Fruit fly (Drosophila melanogaster) whole organism, embryonic: ENCODE data around the gene RpL8.

Experiments
- Aef1 ChIP-seq: fragments of 200-800 bp; sonication (Bioruptor generic); IDR thresholded peaks from 3 replicates; pipeline ENCODE4 v1.3.6; 2022; ENCODE audit warnings: missing biosample characterization, missing genetic modification characterization
- Blimp-1 ChIP-seq: fragments of 200-800 bp; sonication (Bioruptor generic); optimal IDR thresholded peaks from 3 replicates; lab custom pipeline; 2018; ENCODE audit warnings: missing biosample characterization, missing genetic modification characterization, mild to moderate bottlenecking, moderate library complexity, missing genetic modification reagents
- Bteb2 ChIP-seq: fragments of 200-800 bp; sonication (Bioruptor generic); optimal IDR thresholded peaks from 2 replicates; lab custom pipeline; 2016; ENCODE audit warnings: missing biosample characterization, missing genetic modification characterization
- CG10366 ChIP-seq: fragments of 200-800 bp; sonication (Bioruptor generic); IDR thresholded peaks from 2 replicates; pipeline ENCODE4 v1.3.6; 2022; ENCODE audit warnings: missing biosample characterization, missing genetic modification characterization
- CG10431 ChIP-seq: fragments of 200-800 bp; sonication (Bioruptor generic); optimal IDR thresholded peaks from 3 replicates; lab custom pipeline; 2018; ENCODE audit warnings: missing biosample characterization, mild to moderate bottlenecking, missing genetic modification characterization
- CG12942 ChIP-seq: fragments of 200-800 bp; sonication (Bioruptor generic); optimal IDR thresholded peaks from 3 replicates; lab custom pipeline; 2016; ENCODE audit warnings: missing biosample characterization, missing genetic modification characterization
- CG13894 ChIP-seq: fragments of 200-800 bp; sonication (Bioruptor generic); optimal IDR thresholded peaks from 3 replicates; lab custom pipeline; 2018; ENCODE audit warnings: missing biosample characterization, mild to moderate bottlenecking, missing genetic modification characterization, moderate library complexity
- CG14441 ChIP-seq: fragments of 200-800 bp; sonication (Bioruptor generic); IDR thresholded peaks from 2 replicates; pipeline ENCODE4 v1.3.6; 2022; ENCODE audit warnings: missing biosample characterization, missing genetic modification characterization
- CG14710 ChIP-seq: fragments of 200-800 bp; sonication (Bioruptor generic); optimal IDR thresholded peaks from 3 replicates; lab custom pipeline; 2019; ENCODE audit warnings: missing biosample characterization, mild to moderate bottlenecking, missing genetic modification characterization, moderate library complexity
- CG2120 ChIP-seq: fragments of 200-800 bp; sonication (Bioruptor generic); optimal IDR thresholded peaks from 3 replicates; lab custom pipeline; 2016; ENCODE audit warnings: missing biosample characterization, missing genetic modification characterization
- CG2199 ChIP-seq: fragments of 200-800 bp; sonication (Bioruptor generic); IDR thresholded peaks from 3 replicates; pipeline ENCODE4 v1.3.6; 2022; ENCODE audit warnings: missing biosample characterization, missing genetic modification characterization
- CG30020 ChIP-seq: fragments of 200-800 bp; optimal IDR thresholded peaks from 2 replicates; lab custom pipeline; 2019; ENCODE audit warnings: missing biosample characterization, mild to moderate bottlenecking, missing genetic modification characterization, moderate library complexity
- CG31388 ChIP-seq: fragments of 200-800 bp; sonication (Bioruptor generic); optimal IDR thresholded peaks from 2 replicates; lab custom pipeline; 2016; ENCODE audit warnings: missing biosample characterization, missing genetic modification characterization
- CG3163 ChIP-seq: fragments of 200-800 bp; sonication (Bioruptor generic); optimal IDR thresholded peaks from 3 replicates; lab custom pipeline; 2016; ENCODE audit warnings: missing biosample characterization, missing genetic modification characterization
- CG32532 ChIP-seq: fragments of 200-800 bp; sonication (Bioruptor generic); IDR thresholded peaks from 2 replicates; pipeline ENCODE4 v1.3.6; 2022; ENCODE audit warnings: missing biosample characterization, missing genetic modification characterization
- CG34224 ChIP-seq: fragments of 200-800 bp; sonication (Bioruptor generic); IDR thresholded peaks from 3 replicates; pipeline ENCODE4 v1.3.6; 2022; ENCODE audit warnings: missing biosample characterization, missing genetic modification characterization; ENCODE audit not compliant: partially characterized antibody
- CG5180 ChIP-seq: fragments of 200-800 bp; sonication (Bioruptor generic); optimal IDR thresholded peaks from 3 replicates; lab custom pipeline; 2017; ENCODE audit warnings: missing biosample characterization, missing genetic modification characterization, mild to moderate bottlenecking, moderate library complexity, missing genetic modification reagents
- CG6791 ChIP-seq: fragments of 200-800 bp; sonication (Bioruptor generic); IDR thresholded peaks from 3 replicates; pipeline ENCODE4 v1.3.6; 2022; ENCODE audit warnings: missing biosample characterization, missing genetic modification characterization; ENCODE audit not compliant: partially characterized antibody
- CG7786 ChIP-seq: fragments of 200-800 bp; sonication (Bioruptor generic); optimal IDR thresholded peaks from 2 replicates; lab custom pipeline; 2016; ENCODE audit warnings: missing biosample characterization, missing genetic modification characterization
- CG7963 ChIP-seq: fragments of 200-800 bp; sonication (Bioruptor generic); IDR thresholded peaks from 3 replicates; pipeline ENCODE4 v1.3.6; 2022; ENCODE audit warnings: missing biosample characterization, missing genetic modification characterization; ENCODE audit not compliant: partially characterized antibody
- CG8290 ChIP-seq, 3 experiments: fragments of 200-800 bp; sonication (Bioruptor generic); optimal IDR thresholded peaks; 2 replicates each; lab custom pipeline; 2016 to 2019; ENCODE audit warnings: missing biosample characterization in 3 of 3, missing genetic modification characterization in 3 of 3, mild to moderate bottlenecking in 2 of 3, moderate library complexity in 1 of 3
- CG8478 ChIP-seq: fragments of >200 bp; optimal IDR thresholded peaks from 2 replicates; lab custom pipeline; 2018
- CG9215 ChIP-seq: fragments of 200-800 bp; sonication (Bioruptor generic); IDR thresholded peaks from 2 replicates; pipeline ENCODE4 v1.3.6; 2022; ENCODE audit warnings: missing biosample characterization, missing genetic modification characterization
- ERR ChIP-seq: fragments of 200-800 bp; sonication (Bioruptor generic); optimal IDR thresholded peaks from 2 replicates; lab custom pipeline; 2016; ENCODE audit warnings: missing biosample characterization, missing genetic modification characterization
- Fer2 ChIP-seq: fragments of 200-800 bp; sonication (Bioruptor generic); optimal IDR thresholded peaks from 2 replicates; lab custom pipeline; 2018; ENCODE audit warnings: missing biosample characterization, mild to moderate bottlenecking, missing genetic modification characterization, moderate library complexity
- Fer3 ChIP-seq: fragments of 200-800 bp; sonication (Bioruptor generic); optimal IDR thresholded peaks from 2 replicates; lab custom pipeline; 2018; ENCODE audit warnings: missing biosample characterization, mild to moderate bottlenecking, missing genetic modification characterization, moderate library complexity
- Taf1 ChIP-seq: fragments of 200-800 bp; sonication (Bioruptor generic); IDR thresholded peaks from 2 replicates; pipeline ENCODE4 v1.3.6; 2022; ENCODE audit warnings: missing biosample characterization, missing genetic modification characterization
- Tbp ChIP-seq: fragments of >200 bp; optimal IDR thresholded peaks from 2 replicates; lab custom pipeline; 2018; ENCODE audit warnings: missing biosample characterization, missing genetic modification characterization
- ab ChIP-seq: fragments of 200-800 bp; sonication (Bioruptor generic); optimal IDR thresholded peaks from 2 replicates; lab custom pipeline; 2016; ENCODE audit warnings: missing biosample characterization, missing genetic modification characterization
- ara ChIP-seq: fragments of 200-800 bp; sonication (Bioruptor generic); IDR thresholded peaks from 2 replicates; pipeline ENCODE4 v1.3.6; 2022; ENCODE audit warnings: missing biosample characterization, missing genetic modification characterization
- ase ChIP-seq: fragments of 200-800 bp; sonication (Bioruptor generic); IDR thresholded peaks from 3 replicates; pipeline ENCODE4 v1.3.6; 2022; ENCODE audit warnings: missing biosample characterization, missing genetic modification characterization
- dmrt99B ChIP-seq: fragments of 200-800 bp; sonication (Bioruptor generic); optimal IDR thresholded peaks from 2 replicates; lab custom pipeline; 2018; ENCODE audit warnings: missing biosample characterization, mild to moderate bottlenecking, missing genetic modification characterization, moderate library complexity
- en ChIP-seq: fragments of 200-800 bp; sonication (Bioruptor generic); optimal IDR thresholded peaks from 2 replicates; lab custom pipeline; 2016; ENCODE audit warnings: missing biosample characterization, missing genetic modification characterization
- eve ChIP-seq, 2 experiments: fragments of >200 bp; optimal IDR thresholded peaks; 2 replicates each; lab custom pipeline; 2017; ENCODE audit warnings: missing biosample characterization in 2 of 2, missing genetic modification characterization in 2 of 2
- exex ChIP-seq: fragments of 200-800 bp; sonication (Bioruptor generic); optimal IDR thresholded peaks from 4 replicates; lab custom pipeline; 2018; ENCODE audit warnings: missing biosample characterization, mild to moderate bottlenecking, missing genetic modification characterization, moderate library complexity
- eyg ChIP-seq: fragments of 200-800 bp; sonication (Bioruptor generic); optimal IDR thresholded peaks from 3 replicates; lab custom pipeline; 2016; ENCODE audit warnings: missing biosample characterization, missing genetic modification characterization
- fd96Cb ChIP-seq: fragments of 200-800 bp; sonication (Bioruptor generic); optimal IDR thresholded peaks from 2 replicates; lab custom pipeline; 2018; ENCODE audit warnings: missing biosample characterization, mild to moderate bottlenecking, missing genetic modification characterization, moderate library complexity
- hkb ChIP-seq, 2 experiments: fragments of 200-800 bp in 1 of 2; fragments of >200 bp in 1 of 2; sonication (Bioruptor generic) in 1 of 2; IDR thresholded peaks in 1 of 2; optimal IDR thresholded peaks in 1 of 2; 2 replicates each; pipeline versions ENCODE4 v1.3.6 to Lab custom; 2017 to 2022; ENCODE audit warnings: missing biosample characterization in 1 of 2, missing genetic modification characterization in 1 of 2
- hth ChIP-seq: fragments of >200 bp; optimal IDR thresholded peaks from 2 replicates; lab custom pipeline; 2017; ENCODE audit warnings: inconsistent platforms
- pum ChIP-seq: fragments of 200-800 bp; sonication (Bioruptor generic); optimal IDR thresholded peaks from 2 replicates; lab custom pipeline; 2016; ENCODE audit warnings: missing biosample characterization, missing genetic modification characterization
- rib ChIP-seq: fragments of 200-800 bp; sonication (Bioruptor generic); IDR thresholded peaks from 2 replicates; pipeline ENCODE4 v1.3.6; 2022; ENCODE audit warnings: missing biosample characterization, missing genetic modification characterization
- slbo ChIP-seq: fragments of 200-800 bp; sonication (Bioruptor generic); IDR thresholded peaks from 2 replicates; pipeline ENCODE4 v1.3.6; 2022; ENCODE audit warnings: missing biosample characterization, missing genetic modification characterization
- ssp ChIP-seq: fragments of 200-800 bp; sonication (Bioruptor generic); IDR thresholded peaks from 2 replicates; pipeline ENCODE4 v1.3.6; 2022; ENCODE audit warnings: missing biosample characterization, missing genetic modification characterization
- tup ChIP-seq: fragments of 200-800 bp; sonication (Bioruptor generic); optimal IDR thresholded peaks from 2 replicates; lab custom pipeline; 2016; ENCODE audit warnings: missing biosample characterization, mild to moderate bottlenecking, missing genetic modification characterization, moderate library complexity
- unc-4 ChIP-seq: fragments of 200-800 bp; sonication (Bioruptor generic); IDR thresholded peaks from 2 replicates; pipeline ENCODE4 v1.3.6; 2022; ENCODE audit warnings: missing biosample characterization, missing genetic modification characterization; ENCODE audit not compliant: partially characterized antibody
- unpg ChIP-seq: fragments of 200-800 bp; sonication (Bioruptor generic); optimal IDR thresholded peaks from 3 replicates; lab custom pipeline; 2018; ENCODE audit warnings: missing biosample characterization, mild to moderate bottlenecking, missing genetic modification characterization, moderate library complexity
- wor ChIP-seq: fragments of 200-800 bp; sonication (Bioruptor generic); IDR thresholded peaks from 2 replicates; pipeline ENCODE4 v1.3.6; 2022; ENCODE audit warnings: missing biosample characterization, missing genetic modification characterization

RpL8 gene

DNA sequence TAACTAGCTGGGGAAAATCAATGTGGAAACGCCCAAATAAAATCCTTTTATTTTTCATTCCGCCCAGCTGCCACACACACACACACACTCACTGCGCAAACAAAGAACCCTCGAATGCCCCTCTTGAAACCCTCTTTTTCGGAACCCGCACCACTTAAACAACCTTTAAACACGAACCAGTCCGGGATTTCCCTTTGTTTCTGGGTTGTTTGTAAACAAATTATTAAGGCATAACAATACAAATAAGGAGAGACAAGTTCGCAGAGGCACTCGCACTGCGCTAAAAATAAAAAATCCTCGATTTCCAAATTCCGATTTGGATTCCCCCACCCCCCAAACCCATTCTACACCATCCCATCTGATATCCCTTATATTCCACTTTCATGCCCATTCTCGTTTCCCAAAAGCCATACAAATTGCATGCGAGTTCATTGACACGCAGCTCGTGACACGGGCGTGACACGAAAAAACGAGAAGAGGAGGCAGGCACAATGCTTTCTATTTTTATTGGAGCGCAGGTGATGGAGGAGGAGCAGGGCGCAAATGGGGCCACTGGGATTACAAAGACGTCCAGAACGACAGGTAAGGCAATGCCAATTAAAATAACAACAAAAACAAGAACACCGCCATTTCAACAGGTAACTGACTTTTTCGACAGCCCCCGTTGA lies 7.6 kb upstream of the RpL8 start (continued):
- TF ChIP-seq CG9215 (GFP tag; lab: Robert Waterston, UW) (no peak), en (GFP tag; lab: Kevin White, UChicago) (no peak), Bteb2 (GFP tag; lab: Kevin White, UChicago) (no peak), CG5180 (GFP tag; lab: Kevin White, UChicago) (no peak), rib (GFP tag; lab: Robert Waterston, UW) (no peak)
- TF ChIP-seq, all 482 proteins: peak for 34

DNA sequence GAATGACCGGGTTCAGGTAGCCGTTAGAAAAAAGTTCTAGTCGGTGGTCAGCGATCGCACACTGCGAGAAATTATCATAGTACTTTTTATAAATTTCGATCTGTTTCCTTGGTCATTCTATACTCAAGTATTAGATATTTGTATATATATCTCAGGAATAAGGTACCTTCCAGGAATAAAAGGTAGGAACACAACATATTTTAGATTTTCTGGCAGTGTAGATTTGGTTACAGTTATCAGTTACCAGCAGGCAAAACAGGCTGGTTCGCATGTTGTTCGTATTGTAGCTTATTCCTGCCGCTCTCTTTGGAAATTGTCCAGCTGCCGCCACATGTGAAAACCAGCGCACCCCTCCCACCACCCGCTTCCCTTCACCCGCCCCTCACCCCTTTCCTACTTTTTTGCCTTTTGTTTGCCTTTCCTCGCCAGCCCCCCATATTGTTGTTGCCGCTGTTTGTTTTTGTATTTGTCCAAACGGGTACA lies 5.9 kb upstream of the RpL8 start:
- TF ChIP-seq ase (GFP tag; lab: Robert Waterston, UW): peak; percentile 81; the same call in 2 of the 3 replicates
- peak; percentile 55 for TF ChIP-seq CG13894 (tag; lab: Kevin White, UChicago)
- peak; percentile 3 for TF ChIP-seq CG8290 (GFP tag; optimal IDR thresholded peaks at IDR 0.05; lab: Kevin White, UChicago)
- peak; percentile 27 to 78 for TF ChIP-seq CG8290 (tag; optimal IDR thresholded peaks at IDR 0.05; lab: Kevin White, UChicago)
- peak; percentile 76 for TF ChIP-seq CG2199 (GFP tag; lab: Robert Waterston, UW)
- TF ChIP-seq pum (GFP tag; lab: Kevin White, UChicago): peak; percentile 47
- peak; percentile 68 for TF ChIP-seq CG5180 (GFP tag; lab: Kevin White, UChicago)
- TF ChIP-seq CG8478 (lab: Kevin White, UChicago): no peak
- peak; percentile 95 for TF ChIP-seq slbo (GFP tag; lab: Robert Waterston, UW)
- TF ChIP-seq en (GFP tag; lab: Kevin White, UChicago): peak; percentile 35
- TF ChIP-seq Blimp-1 (GFP tag; lab: Kevin White, UChicago): peak; percentile 91
- peak; percentile 83 for TF ChIP-seq ara (GFP tag; lab: Robert Waterston, UW)
- peak; percentile 56 for TF ChIP-seq CG12942
- TF ChIP-seq CG14441 (GFP tag; lab: Robert Waterston, UW): peak; percentile 88
- TF ChIP-seq CG7786 (GFP tag; lab: Kevin White, UChicago): peak; percentile 72
- TF ChIP-seq CG3163 (GFP tag; lab: Kevin White, UChicago): no peak
- TF ChIP-seq Fer2 (tag; lab: Kevin White, UChicago): peak; percentile 13
- TF ChIP-seq exex (tag; lab: Kevin White, UChicago): peak; percentile 47
- TF ChIP-seq CG31388 (GFP tag; lab: Kevin White, UChicago): peak; percentile 12
- TF ChIP-seq fd96Cb (tag; lab: Kevin White, UChicago): peak; percentile 90
- no peak for TF ChIP-seq hth (lab: Kevin White, UChicago)
- TF ChIP-seq CG32532 (GFP tag; lab: Robert Waterston, UW): peak; percentile 91
- no peak for TF ChIP-seq hkb (optimal IDR thresholded peaks at IDR 0.05; lab: Kevin White, UChicago)
- TF ChIP-seq hkb (GFP tag; IDR thresholded peaks at IDR 0.05; lab: Robert Waterston, UW): peak; percentile 95
- peak; percentile 44 for TF ChIP-seq ab (GFP tag; lab: Kevin White, UChicago)
- TF ChIP-seq CG30020 (tag; lab: Kevin White, UChicago): peak; percentile 37
- peak; percentile 81 for TF ChIP-seq Taf1 (GFP tag; lab: Robert Waterston, UW)
- TF ChIP-seq ssp (GFP tag; lab: Robert Waterston, UW): peak; percentile 59
- TF ChIP-seq wor (GFP tag; lab: Robert Waterston, UW): peak; percentile 84
- TF ChIP-seq Aef1 (GFP tag; lab: Robert Waterston, UW): peak; percentile 80
- TF ChIP-seq CG10431: peak; percentile 74
- TF ChIP-seq ERR (GFP tag; lab: Kevin White, UChicago): peak; percentile 51
- peak; percentile 83 for TF ChIP-seq unpg
- TF ChIP-seq eve (GFP tag; optimal IDR thresholded peaks at IDR 0.05; lab: Kevin White, UChicago): peak in 1 of 2 experiments; percentile 80
- TF ChIP-seq Fer3: peak; percentile 88
- TF ChIP-seq CG6791: no peak
- TF ChIP-seq Tbp (GFP tag; lab: Kevin White, UChicago): no peak
- no peak for TF ChIP-seq CG34224 (GFP tag; lab: Robert Waterston, UW)
- peak; percentile 37 for TF ChIP-seq eyg (GFP tag; lab: Kevin White, UChicago)
- TF ChIP-seq tup (GFP tag; lab: Kevin White, UChicago): peak; percentile 58
- TF ChIP-seq CG10366 (GFP tag; lab: Robert Waterston, UW): peak; percentile 93
- no peak for TF ChIP-seq CG7963 (GFP tag; lab: Robert Waterston, UW)
- TF ChIP-seq CG2120 (GFP tag; lab: Kevin White, UChicago): peak; percentile 89
- no peak for TF ChIP-seq unc-4
- peak; percentile 89 for TF ChIP-seq CG14710 (tag; lab: Kevin White, UChicago)
- peak; percentile 87 for TF ChIP-seq dmrt99B (tag; lab: Kevin White, UChicago)
